Fruit fly (Drosophila melanogaster): ENCODE results near the gene Cad87A.

- TF ChIP-seq tj (GFP tag; optimal IDR thresholded peaks at IDR 0.05): no peak
- no peak for TF ChIP-seq CG7045 (GFP tag; optimal IDR thresholded peaks at IDR 0.05)
- TF ChIP-seq Crg-1 (GFP tag; optimal IDR thresholded peaks at IDR 0.05): no peak
- TF ChIP-seq cnc (optimal IDR thresholded peaks at IDR 0.05): no peak
- TF ChIP-seq Hr96 (GFP tag; optimal IDR thresholded peaks at IDR 0.05): no peak
- no peak for TF ChIP-seq toe (GFP tag; optimal IDR thresholded peaks at IDR 0.05)
- TF ChIP-seq CG1620 (GFP tag; optimal IDR thresholded peaks at IDR 0.05): no peak
- TF ChIP-seq kay (GFP tag; ENCODE audit: borderline replicate concordance): no peak
- no peak for TF ChIP-seq CG11617 (GFP tag; optimal IDR thresholded peaks at IDR 0.05)
- no peak for TF ChIP-seq Clk (GFP tag; optimal IDR thresholded peaks at IDR 0.05)
- TF ChIP-seq CG7101 (tag; optimal IDR thresholded peaks at IDR 0.05): no peak
- TF ChIP-seq CG12768 (GFP tag; optimal IDR thresholded peaks at IDR 0.05): no peak
- TF ChIP-seq bab1 (GFP tag; optimal IDR thresholded peaks at IDR 0.05): no peak
- no peak for TF ChIP-seq ovo (GFP tag; optimal IDR thresholded peaks at IDR 0.05)
These were observed 970 bp downstream of the Cad87A start for dm6 chr3R:11947959-11948358.

Data from whole organism, adult.